Worm (Caenorhabditis elegans) whole organism, L1 larva: ENCODE results near the gene tmem-17.

ENCODE experiments used
- C04F5.9 ChIP-seq: sonication (generic microtip); optimal IDR thresholded peaks from 2 replicates; lab custom pipeline; 2016; ENCODE audit warnings: missing genetic modification characterization, missing compliant biosample characterization
- C34B4.2 ChIP-seq: sonication (generic microtip); optimal IDR thresholded peaks from 2 replicates; lab custom pipeline; 2017; ENCODE audit warnings: mild to moderate bottlenecking, missing genetic modification characterization, missing compliant biosample characterization
- alr-1 ChIP-seq: fragments of 200-800 bp; sonication (Bioruptor generic); optimal IDR thresholded peaks from 2 replicates; lab custom pipeline; 2018; ENCODE audit warnings: borderline replicate concordance, mild to moderate bottlenecking, missing genetic modification characterization, missing compliant biosample characterization
- aly-2 ChIP-seq: fragments of 150-350 bp; optimal IDR thresholded peaks from 2 replicates; lab custom pipeline; 2014; ENCODE audit warnings: missing biosample characterization, missing genetic modification characterization
- ama-1 ChIP-seq: fragments of 150-350 bp; optimal IDR thresholded peaks from 2 replicates; lab custom pipeline; 2014
- ceh-63 ChIP-seq: fragments of 200-800 bp; sonication (Bioruptor generic); optimal IDR thresholded peaks from 2 replicates; lab custom pipeline; 2018; ENCODE audit warnings: mild to moderate bottlenecking, missing genetic modification characterization, missing compliant biosample characterization
- ceh-82 ChIP-seq, 3 experiments: fragments of 150-350 bp in 1 of 3; sonication (generic microtip) in 2 of 3; optimal IDR thresholded peaks; 2 replicates each; lab custom pipeline; 2014 to 2017; ENCODE audit warnings: missing biosample characterization in 3 of 3, missing genetic modification characterization in 3 of 3
- ceh-88 ChIP-seq: fragments of 200-800 bp; sonication (Bioruptor generic); IDR thresholded peaks from 2 replicates; pipeline ENCODE4 v1.3.6; 2022; ENCODE audit warnings: missing genetic modification characterization, missing compliant biosample characterization
- dsc-1 ChIP-seq: sonication (generic microtip); optimal IDR thresholded peaks from 2 replicates; lab custom pipeline; 2016; ENCODE audit warnings: mild to moderate bottlenecking, missing genetic modification characterization, missing compliant biosample characterization
- egl-27 ChIP-seq, 2 experiments: fragments of 150-350 bp in 1 of 2; sonication (generic microtip); optimal IDR thresholded peaks; 3 replicates each; lab custom pipeline; 2017 to 2018; ENCODE audit warnings: missing biosample characterization in 2 of 2, missing genetic modification characterization in 2 of 2, missing genetic modification reagents in 2 of 2
- elt-2 ChIP-seq: sonication (generic microtip); optimal IDR thresholded peaks from 2 replicates; lab custom pipeline; 2016; ENCODE audit warnings: missing genetic modification characterization, mild to moderate bottlenecking, inconsistent platforms, missing compliant biosample characterization, missing genetic modification reagents
- elt-3 ChIP-seq, 6 experiments: fragments of 150-350 bp in 1 of 6; sonication (generic microtip); optimal IDR thresholded peaks; 2 replicates each; lab custom pipeline; 2017 to 2018; ENCODE audit warnings: missing biosample characterization in 6 of 6, missing genetic modification characterization in 6 of 6, inconsistent platforms in 1 of 6
- fkh-8 ChIP-seq: sonication (generic microtip); optimal IDR thresholded peaks from 2 replicates; lab custom pipeline; 2016; ENCODE audit warnings: mild to moderate bottlenecking, missing genetic modification characterization, missing compliant biosample characterization
- fos-1 ChIP-seq: fragments of 150-350 bp; optimal IDR thresholded peaks from 2 replicates; lab custom pipeline; 2014; ENCODE audit warnings: missing biosample characterization, missing genetic modification characterization
- grh-1 ChIP-seq: fragments of 200-800 bp; sonication (Bioruptor generic); IDR thresholded peaks from 2 replicates; pipeline ENCODE4 v1.3.6; 2022; ENCODE audit warnings: missing genetic modification reagents, missing genetic modification characterization, missing compliant biosample characterization
- hlh-17 ChIP-seq: fragments of 200-800 bp; sonication (Bioruptor generic); optimal IDR thresholded peaks from 2 replicates; lab custom pipeline; 2018; ENCODE audit warnings: missing genetic modification characterization, mild to moderate bottlenecking, missing compliant biosample characterization, moderate library complexity, borderline replicate concordance
- hlh-4 ChIP-seq: sonication (generic microtip); optimal IDR thresholded peaks from 2 replicates; lab custom pipeline; 2016; ENCODE audit warnings: mild to moderate bottlenecking, missing genetic modification characterization, missing compliant biosample characterization
- hpl-2 ChIP-seq: fragments of 150-350 bp; optimal IDR thresholded peaks from 2 replicates; lab custom pipeline; 2014; ENCODE audit warnings: missing biosample characterization, missing genetic modification reagents, missing genetic modification characterization
- jun-1 ChIP-seq: fragments of 150-350 bp; optimal IDR thresholded peaks from 2 replicates; lab custom pipeline; 2014; ENCODE audit warnings: missing biosample characterization, missing genetic modification reagents, missing genetic modification characterization
- mab-9 ChIP-seq: fragments of 200-800 bp; sonication (Bioruptor generic); IDR thresholded peaks from 2 replicates; pipeline ENCODE4 v1.3.6; 2022; ENCODE audit warnings: missing genetic modification reagents, missing genetic modification characterization, missing compliant biosample characterization
- mep-1 ChIP-seq: fragments of 150-350 bp; optimal IDR thresholded peaks from 2 replicates; lab custom pipeline; 2014; ENCODE audit warnings: missing biosample characterization, missing genetic modification characterization
- nhr-19 ChIP-seq: fragments of 200-800 bp; sonication (Bioruptor generic); conservative IDR thresholded peaks from 2 replicates; pipeline ENCODE4 v1.3.6; 2022; ENCODE audit warnings: missing genetic modification characterization, missing compliant biosample characterization
- nhr-237 ChIP-seq: fragments of 150-350 bp; optimal IDR thresholded peaks from 2 replicates; lab custom pipeline; 2014; ENCODE audit warnings: missing biosample characterization, missing genetic modification characterization
- nhr-28 ChIP-seq: fragments of 150-350 bp; optimal IDR thresholded peaks from 2 replicates; lab custom pipeline; 2014; ENCODE audit warnings: missing biosample characterization, missing genetic modification characterization
- nhr-47 ChIP-seq: sonication (generic microtip); optimal IDR thresholded peaks from 2 replicates; lab custom pipeline; 2016; ENCODE audit warnings: mild to moderate bottlenecking, missing genetic modification characterization, moderate library complexity, missing compliant biosample characterization
- nhr-71 ChIP-seq: sonication (generic microtip); optimal IDR thresholded peaks from 2 replicates; lab custom pipeline; 2016; ENCODE audit warnings: mild to moderate bottlenecking, missing genetic modification characterization, moderate library complexity, missing compliant biosample characterization
- nhr-76 ChIP-seq: sonication (generic microtip); optimal IDR thresholded peaks from 2 replicates; lab custom pipeline; 2017; ENCODE audit warnings: missing biosample characterization, missing genetic modification characterization
- nhr-77 ChIP-seq: fragments of 150-350 bp; optimal IDR thresholded peaks from 2 replicates; lab custom pipeline; 2014; ENCODE audit warnings: missing biosample characterization, missing genetic modification characterization
- nhr-90 ChIP-seq: sonication (generic microtip); optimal IDR thresholded peaks from 2 replicates; lab custom pipeline; 2016; ENCODE audit warnings: mild to moderate bottlenecking, missing genetic modification characterization, missing compliant biosample characterization; ENCODE audit not compliant: poor library complexity
- pag-3 ChIP-seq: sonication (generic microtip); optimal IDR thresholded peaks from 2 replicates; lab custom pipeline; 2017; ENCODE audit warnings: missing genetic modification characterization, mild to moderate bottlenecking, missing compliant biosample characterization, antibody characterized with exemption, borderline replicate concordance; ENCODE audit not compliant: insufficient read depth
- snpc-4 ChIP-seq: fragments of 150-350 bp; optimal IDR thresholded peaks from 2 replicates; lab custom pipeline; 2014; ENCODE audit warnings: missing biosample characterization, missing genetic modification characterization
- snu-23 ChIP-seq: sonication (generic microtip); optimal IDR thresholded peaks from 2 replicates; lab custom pipeline; 2016; ENCODE audit warnings: missing genetic modification characterization, missing compliant biosample characterization
- sptf-1 ChIP-seq: fragments of 150-350 bp; optimal IDR thresholded peaks from 2 replicates; lab custom pipeline; 2014; ENCODE audit warnings: missing biosample characterization, missing genetic modification characterization
- sup-37 ChIP-seq: fragments of 200-800 bp; sonication (Bioruptor generic); optimal IDR thresholded peaks from 2 replicates; lab custom pipeline; 2018; ENCODE audit warnings: mild to moderate bottlenecking, missing genetic modification characterization, missing compliant biosample characterization
- tlp-1 ChIP-seq: fragments of 150-350 bp; optimal IDR thresholded peaks from 2 replicates; lab custom pipeline; 2014; ENCODE audit warnings: missing biosample characterization, missing genetic modification characterization
- unc-30 ChIP-seq: sonication (generic microtip); optimal IDR thresholded peaks from 2 replicates; lab custom pipeline; 2017; ENCODE audit warnings: missing biosample characterization, missing genetic modification characterization
- unc-98 ChIP-seq: fragments of 200-800 bp; sonication (Bioruptor generic); IDR thresholded peaks from 2 replicates; pipeline ENCODE4 v1.3.6; 2022; ENCODE audit warnings: missing genetic modification characterization, missing compliant biosample characterization
- vab-15 ChIP-seq: sonication (generic microtip); optimal IDR thresholded peaks from 2 replicates; lab custom pipeline; 2017; ENCODE audit warnings: missing genotype, mild to moderate bottlenecking, missing genetic modification characterization, missing compliant biosample characterization
- xbp-1 ChIP-seq: sonication (generic microtip); optimal IDR thresholded peaks from 2 replicates; lab custom pipeline; 2016; ENCODE audit warnings: missing genetic modification characterization, missing compliant biosample characterization
- ztf-4 ChIP-seq: fragments of 150-350 bp; optimal IDR thresholded peaks from 2 replicates; lab custom pipeline; 2014; ENCODE audit warnings: missing biosample characterization, missing genetic modification characterization

Gene tmem-17

DNA sequence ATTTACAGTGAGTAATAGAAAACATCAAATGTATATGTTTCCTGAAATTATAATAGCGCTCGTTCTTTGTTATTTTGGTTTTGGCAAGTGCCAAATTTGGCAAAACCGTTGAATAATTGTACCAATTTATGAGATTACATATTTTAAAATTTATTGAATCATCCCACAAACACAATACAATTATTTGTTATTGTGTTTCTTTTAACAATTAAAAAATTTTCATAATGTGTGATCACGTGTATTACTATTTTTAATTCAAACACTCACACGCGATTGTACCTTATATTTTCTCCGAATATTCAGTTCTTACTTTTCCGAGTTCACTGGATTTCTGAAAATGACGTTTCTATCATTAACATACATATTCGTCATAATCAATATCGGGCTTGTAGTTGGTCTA, 13.8 kb upstream of the tmem-17 start, which contains the start of gene R01H2.2:
Gene R01H2.2, plus strand, starts transcription at position 301 of the 400 bp plus-strand sequence.
- TF ChIP-seq elt-3 (tag; optimal IDR thresholded peaks at IDR 0.05; lab: Kevin White, UChicago), result no peak
- TF ChIP-seq nhr-71 (tag; lab: Kevin White, UChicago), result no peak
- TF ChIP-seq ceh-88 (GFP tag; lab: Robert Waterston, UW), result no peak
- TF ChIP-seq elt-2 (tag; lab: Kevin White, UChicago), result no peak
- TF ChIP-seq xbp-1 (tag; lab: Kevin White, UChicago), result no peak
- TF ChIP-seq aly-2 (tag; lab: Kevin White, UChicago), result no peak
- no peak for TF ChIP-seq pag-3 (tag; lab: Kevin White, UChicago)
- TF ChIP-seq ama-1 (lab: Kevin White, UChicago), result no peak
- TF ChIP-seq nhr-90 (tag; lab: Kevin White, UChicago), result no peak
- TF ChIP-seq nhr-28 (tag; lab: Kevin White, UChicago), result no peak
- TF ChIP-seq hlh-17 (GFP tag; lab: Kevin White, UChicago), result no peak
- TF ChIP-seq C04F5.9 (tag; lab: Kevin White, UChicago), result no peak
- no peak for TF ChIP-seq grh-1
- no peak for TF ChIP-seq vab-15 (tag; lab: Kevin White, UChicago)
- no peak for TF ChIP-seq tlp-1 (tag; lab: Kevin White, UChicago)
- TF ChIP-seq, all 84 proteins: peak for 0

DNA sequence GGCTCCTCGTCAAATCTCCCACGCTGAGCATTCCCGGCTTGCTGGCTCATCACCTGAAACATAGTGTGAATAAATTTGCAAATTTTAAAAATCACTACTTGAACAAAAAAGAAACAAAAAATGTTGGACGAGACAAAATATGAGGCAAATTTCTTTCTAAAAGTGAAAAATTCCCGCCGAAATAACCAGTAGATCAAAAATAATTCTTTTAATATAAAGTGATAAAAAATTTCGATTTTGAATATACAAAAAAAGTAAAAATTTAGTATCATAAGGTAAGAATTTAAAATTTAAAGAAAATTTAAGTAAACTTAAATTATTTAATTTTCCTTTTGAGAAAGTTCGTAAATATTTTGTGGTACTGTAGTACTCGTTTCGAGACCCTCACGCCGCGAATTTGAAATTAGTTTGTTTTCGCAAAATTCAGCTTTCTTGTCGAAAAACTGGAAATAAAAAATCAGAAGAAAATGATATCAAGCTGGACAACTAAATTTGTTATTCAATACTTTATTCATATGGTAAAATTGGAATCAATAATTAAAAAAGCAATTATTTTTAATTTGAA, 9.5 kb upstream of the tmem-17 start, which contains the start of gene egg-2:
Gene egg-2, minus strand, starts transcription at position 53 of the 565 bp plus-strand sequence.
- no peak for TF ChIP-seq dsc-1 (tag; lab: Kevin White, UChicago)
- TF ChIP-seq hlh-17 (GFP tag; lab: Kevin White, UChicago), result no peak
- TF ChIP-seq nhr-76, result no peak
- no peak for TF ChIP-seq jun-1 (tag; lab: Kevin White, UChicago)
- TF ChIP-seq sup-37 (GFP tag; lab: Kevin White, UChicago), result no peak
- no peak for TF ChIP-seq ceh-82 (tag; optimal IDR thresholded peaks at IDR 0.05; lab: Kevin White, UChicago)
- TF ChIP-seq nhr-71 (tag; lab: Kevin White, UChicago), result no peak
- no peak for TF ChIP-seq snpc-4 (tag; lab: Kevin White, UChicago)
- no peak for TF ChIP-seq fkh-8 (tag; lab: Kevin White, UChicago)
- no peak for TF ChIP-seq hlh-4 (tag; lab: Kevin White, UChicago)
- no peak for TF ChIP-seq mab-9

DNA sequence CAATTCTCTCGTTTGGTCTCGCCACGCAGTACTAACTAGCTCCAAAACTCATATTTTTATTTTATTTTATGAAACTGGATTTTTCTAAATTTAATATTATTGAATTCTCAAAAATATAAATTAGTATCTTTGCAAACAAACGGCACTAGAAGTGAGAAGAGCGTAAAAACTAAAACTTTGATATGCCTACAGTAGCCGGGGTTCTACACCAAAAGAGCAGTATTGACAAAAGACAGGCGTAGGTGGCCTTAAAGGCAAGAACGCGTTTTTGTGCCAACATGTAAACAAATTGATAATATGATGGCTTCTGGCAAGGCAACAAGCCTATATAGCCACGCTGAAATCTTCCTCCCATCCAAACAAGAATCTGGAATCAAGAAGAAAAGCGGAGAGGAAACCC, 7.5 kb upstream of the tmem-17 start, which contains the start of gene R01H2.1:
Gene R01H2.1, plus strand, starts transcription at position 301 of the 400 bp plus-strand sequence.
- TF ChIP-seq C34B4.2 (tag; lab: Kevin White, UChicago), result no peak
- no peak for TF ChIP-seq egl-27 (tag; optimal IDR thresholded peaks at IDR 0.05; lab: Kevin White, UChicago)
- no peak for TF ChIP-seq fos-1 (tag; lab: Kevin White, UChicago)
- TF ChIP-seq hlh-4 (tag; lab: Kevin White, UChicago), result no peak
- TF ChIP-seq mep-1 (tag; lab: Kevin White, UChicago), result no peak
- no peak for TF ChIP-seq nhr-77 (tag; lab: Kevin White, UChicago)
- TF ChIP-seq ceh-63 (GFP tag; lab: Kevin White, UChicago), result no peak
- no peak for TF ChIP-seq nhr-237 (tag; lab: Kevin White, UChicago)
- no peak for TF ChIP-seq hpl-2 (GFP tag; lab: Kevin White, UChicago)
- no peak for TF ChIP-seq tlp-1 (tag; lab: Kevin White, UChicago)
- TF ChIP-seq sptf-1 (tag; lab: Kevin White, UChicago), result no peak
- TF ChIP-seq ztf-4 (tag; lab: Kevin White, UChicago), result no peak
- no peak for TF ChIP-seq nhr-19 (GFP tag; lab: Robert Waterston, UW)
- TF ChIP-seq ceh-88 (GFP tag; lab: Robert Waterston, UW), result no peak
- no peak for TF ChIP-seq unc-98 (GFP tag; lab: Robert Waterston, UW)
- no peak for TF ChIP-seq pag-3 (tag; lab: Kevin White, UChicago)
- no peak for TF ChIP-seq nhr-47 (tag; lab: Kevin White, UChicago)
- TF ChIP-seq snu-23 (GFP tag; lab: Kevin White, UChicago), result no peak
- TF ChIP-seq unc-30 (tag; lab: Kevin White, UChicago), result no peak
- TF ChIP-seq alr-1 (tag; lab: Kevin White, UChicago), result no peak
- TF ChIP-seq, all 84 proteins: peak for 0
